Worm (Caenorhabditis elegans): Measurements from ENCODE around the gene meg-3.

meg-3 gene

DNA sequence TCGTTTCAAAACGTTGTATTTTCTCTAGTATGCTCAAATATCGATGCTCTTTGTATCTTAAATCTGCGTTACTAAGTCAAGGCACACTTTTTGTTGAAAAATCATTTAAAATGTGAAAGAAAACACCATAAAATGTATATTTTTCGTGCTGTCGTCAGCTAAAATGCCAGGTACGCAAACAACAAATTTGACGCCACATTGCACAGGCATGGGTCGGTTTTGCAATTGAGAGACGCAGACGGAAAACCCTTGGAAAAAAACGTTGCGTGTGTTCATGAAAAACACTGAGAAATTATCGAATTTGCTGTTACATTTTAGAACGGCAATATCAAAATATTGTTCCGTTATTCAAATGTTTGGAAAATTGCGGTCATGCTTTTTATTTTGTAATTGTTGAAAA is 24.6 kb downstream of the meg-3 start:
- TF ChIP-seq F13C5.2 (tag; optimal IDR thresholded peaks at IDR 0.05) (peak; percentile 29), hnd-1 (tag; optimal IDR thresholded peaks at IDR 0.05) (no peak)

DNA sequence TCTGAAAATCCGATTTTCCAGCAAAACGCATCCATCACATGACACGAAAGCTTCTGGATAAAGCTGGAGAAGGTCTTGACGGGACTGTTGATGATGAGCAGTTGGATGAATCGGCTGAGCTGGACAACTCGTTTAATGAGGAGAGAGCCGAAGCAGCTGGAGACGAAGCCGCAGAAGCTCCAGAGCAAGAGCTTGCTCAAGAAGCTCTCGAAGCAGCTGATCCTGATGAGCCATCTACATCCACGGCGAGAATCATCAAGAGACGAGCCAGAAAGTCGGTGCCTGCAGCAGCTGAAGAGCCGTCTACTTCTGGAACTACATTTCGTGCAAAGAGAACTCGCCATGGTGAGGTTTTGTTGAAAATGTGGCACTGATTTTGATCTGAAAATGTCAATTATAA is 25.0 kb downstream of the meg-3 start:
- no peak for TF ChIP-seq tbx-11 (GFP tag; IDR thresholded peaks at IDR 0.05)
- TF ChIP-seq ceh-36 (tag; optimal IDR thresholded peaks at IDR 0.05) = no peak
- no peak for TF ChIP-seq hmbx-1 (tag; optimal IDR thresholded peaks at IDR 0.05)
- no peak for TF ChIP-seq tra-4 (tag; optimal IDR thresholded peaks at IDR 0.05)

DNA sequence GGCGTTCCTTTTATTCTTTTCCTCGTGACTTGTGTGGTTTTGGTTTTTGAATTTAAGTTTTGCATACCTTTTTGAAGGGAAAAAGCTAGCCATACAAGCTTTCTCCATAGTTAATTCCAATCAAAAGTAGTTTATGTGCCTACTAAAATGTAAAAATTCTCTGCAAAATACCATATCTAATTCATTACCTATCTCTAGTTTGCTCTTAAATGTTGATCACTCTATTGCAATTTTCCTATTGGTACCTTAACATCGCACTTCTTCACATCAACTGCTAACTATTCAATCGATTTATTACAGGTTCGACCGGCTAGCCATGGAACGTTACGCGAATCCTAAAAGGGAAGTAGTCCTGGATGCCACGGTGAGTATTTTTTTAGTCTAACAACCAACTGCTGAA is 27.1 kb downstream of the meg-3 start, which contains the start of gene F52D2.7:
F52D2.7 (plus strand) TSS at position 301 of the 400 bp plus-strand sequence.
- TF ChIP-seq tbx-37 (GFP tag; conservative IDR thresholded peaks at IDR 0.05) (no peak), tbx-11 (GFP tag; IDR thresholded peaks at IDR 0.05) (no peak), scrt-1 (GFP tag; IDR thresholded peaks at IDR 0.05) (no peak), F13C5.2 (tag; optimal IDR thresholded peaks at IDR 0.05) (no peak), pes-1 (GFP tag; IDR thresholded peaks at IDR 0.05) (no peak), tra-4 (tag; optimal IDR thresholded peaks at IDR 0.05) (no peak), ets-7 (tag; optimal IDR thresholded peaks at IDR 0.05) (no peak), aly-1 (tag; optimal IDR thresholded peaks at IDR 0.05) (no peak), ceh-13 (GFP tag; optimal IDR thresholded peaks at IDR 0.05) (no peak), ama-1 (optimal IDR thresholded peaks at IDR 0.05) (no peak), hnd-1 (tag; optimal IDR thresholded peaks at IDR 0.05) (no peak), hmbx-1 (tag; optimal IDR thresholded peaks at IDR 0.05) (no peak)

DNA sequence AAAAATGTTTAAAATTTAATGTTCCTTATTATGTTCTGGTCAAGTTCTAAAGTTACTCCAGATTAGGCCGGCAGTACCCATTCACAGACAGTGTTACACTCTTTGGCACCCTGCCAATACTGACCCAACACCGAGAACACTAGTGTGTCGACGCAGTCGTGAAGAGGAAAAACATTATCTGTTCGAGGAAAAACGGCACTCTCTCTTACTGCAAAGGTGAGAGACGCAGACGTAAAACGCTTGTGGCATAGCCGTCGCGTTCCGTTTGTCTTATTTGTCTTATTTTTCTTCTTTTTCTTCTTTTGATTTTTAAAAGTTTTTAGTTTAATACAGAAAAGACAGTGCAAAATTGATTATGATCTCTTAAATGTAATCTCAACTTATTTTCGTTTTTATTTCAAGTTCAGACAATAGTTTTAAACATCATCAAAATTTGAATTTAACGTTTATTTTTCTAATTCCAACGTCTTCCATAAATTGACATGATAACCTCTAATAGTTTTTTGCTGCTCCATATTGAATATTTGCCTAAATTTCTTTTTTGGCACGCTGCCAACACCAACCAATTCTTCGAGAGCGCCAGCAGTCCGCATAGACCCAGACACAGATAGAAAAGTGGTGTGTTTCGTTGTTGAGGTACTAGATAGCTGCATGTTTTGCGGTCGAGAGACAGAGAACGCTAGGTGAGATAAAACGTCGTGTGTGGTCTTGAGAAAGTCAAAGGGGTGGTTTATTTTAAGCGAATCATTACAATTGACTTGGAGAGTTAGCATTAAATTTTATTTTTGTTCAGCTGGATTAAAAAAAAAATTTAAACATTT is 28.3 kb downstream of the meg-3 start:
- no peak for TF ChIP-seq tbx-37 (GFP tag; conservative IDR thresholded peaks at IDR 0.05)
- TF ChIP-seq pes-1 (GFP tag; IDR thresholded peaks at IDR 0.05) = no peak
- TF ChIP-seq ama-1 (optimal IDR thresholded peaks at IDR 0.05) = no peak
- TF ChIP-seq tra-4 (tag; optimal IDR thresholded peaks at IDR 0.05) = no peak
- no peak for TF ChIP-seq hnd-1 (tag; optimal IDR thresholded peaks at IDR 0.05)
- no peak for TF ChIP-seq ceh-36 (tag; optimal IDR thresholded peaks at IDR 0.05)
- TF ChIP-seq sea-1 (GFP tag; conservative IDR thresholded peaks at IDR 0.05) = no peak
- TF ChIP-seq B0310.2 (tag; optimal IDR thresholded peaks at IDR 0.05) = no peak
- TF ChIP-seq flt-1 (GFP tag; IDR thresholded peaks at IDR 0.05) = no peak
- TF ChIP-seq ceh-13 (GFP tag; optimal IDR thresholded peaks at IDR 0.05) = no peak
- TF ChIP-seq tbx-11 (GFP tag; IDR thresholded peaks at IDR 0.05) = no peak
- TF ChIP-seq hmbx-1 (tag; optimal IDR thresholded peaks at IDR 0.05) = no peak
- no peak for TF ChIP-seq scrt-1 (GFP tag; IDR thresholded peaks at IDR 0.05)
- TF ChIP-seq ets-7 (tag; optimal IDR thresholded peaks at IDR 0.05) = no peak
- no peak for TF ChIP-seq F13C5.2 (tag; optimal IDR thresholded peaks at IDR 0.05)
- no peak for TF ChIP-seq hmg-4 (GFP tag; optimal IDR thresholded peaks at IDR 0.05)
- no peak for TF ChIP-seq aly-1 (tag; optimal IDR thresholded peaks at IDR 0.05)

DNA sequence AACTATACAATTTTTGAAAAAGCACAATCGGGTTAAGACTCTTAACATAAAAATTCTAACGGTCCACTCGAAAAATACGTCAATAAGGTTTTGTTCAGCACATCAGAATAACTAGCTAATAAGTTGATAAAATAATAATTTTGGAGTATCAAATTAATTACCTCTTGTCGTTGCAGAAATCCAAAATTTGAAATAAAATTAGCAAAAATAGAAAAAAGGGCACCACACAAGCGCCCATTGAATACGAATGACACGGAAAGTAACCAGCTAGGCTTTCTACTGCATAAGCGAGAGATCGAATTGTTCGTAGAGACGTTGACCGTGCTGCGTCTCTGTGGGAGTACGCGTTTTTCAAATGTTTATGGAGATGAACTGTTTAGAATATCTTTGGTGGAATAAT is 30.3 kb downstream of the meg-3 start:
- TF ChIP-seq tra-4 (tag; optimal IDR thresholded peaks at IDR 0.05) (no peak), ceh-13 (GFP tag; optimal IDR thresholded peaks at IDR 0.05) (no peak), ama-1 (optimal IDR thresholded peaks at IDR 0.05) (no peak), ceh-36 (tag; optimal IDR thresholded peaks at IDR 0.05) (no peak), hmbx-1 (tag; optimal IDR thresholded peaks at IDR 0.05) (no peak), hnd-1 (tag; optimal IDR thresholded peaks at IDR 0.05) (no peak), F13C5.2 (tag; optimal IDR thresholded peaks at IDR 0.05) (no peak), tbx-37 (GFP tag; conservative IDR thresholded peaks at IDR 0.05) (no peak), ets-7 (tag; optimal IDR thresholded peaks at IDR 0.05) (no peak), pes-1 (GFP tag; IDR thresholded peaks at IDR 0.05) (no peak), flt-1 (GFP tag; IDR thresholded peaks at IDR 0.05) (no peak), B0310.2 (tag; optimal IDR thresholded peaks at IDR 0.05) (no peak), hmg-4 (GFP tag; optimal IDR thresholded peaks at IDR 0.05) (no peak), tbx-11 (GFP tag; IDR thresholded peaks at IDR 0.05) (no peak), aly-1 (tag; optimal IDR thresholded peaks at IDR 0.05) (no peak), sea-1 (GFP tag; conservative IDR thresholded peaks at IDR 0.05) (no peak), scrt-1 (GFP tag; IDR thresholded peaks at IDR 0.05) (no peak)

DNA sequence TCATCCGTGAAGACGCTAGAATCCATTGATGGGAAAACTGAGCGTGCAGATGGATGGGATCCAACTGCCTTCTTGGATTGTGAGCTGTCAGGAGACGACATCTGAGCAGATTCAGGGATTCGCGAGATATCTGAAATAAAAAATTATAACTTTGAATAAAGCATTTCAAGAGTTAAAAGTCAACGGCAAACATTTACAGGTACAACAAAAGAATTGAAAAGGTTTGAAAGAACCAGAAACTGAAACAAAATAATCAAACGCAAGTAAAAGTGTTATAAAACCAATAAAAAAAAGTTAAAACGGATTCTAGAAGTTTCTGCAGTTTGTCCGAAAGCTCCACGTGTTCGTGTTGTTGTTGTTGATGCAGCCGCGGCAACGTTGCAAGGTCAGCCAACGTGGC is 49.5 kb downstream of the meg-3 start, which contains the start of gene Y59E1A.4:
Y59E1A.4 (minus strand) TSS at position 101 of the 400 bp plus-strand sequence.
- TF ChIP-seq ama-1 (optimal IDR thresholded peaks at IDR 0.05) = no peak
- TF ChIP-seq aly-1 (tag; optimal IDR thresholded peaks at IDR 0.05) = no peak
- no peak for TF ChIP-seq B0310.2 (tag; optimal IDR thresholded peaks at IDR 0.05)
- TF ChIP-seq ceh-36 (tag; optimal IDR thresholded peaks at IDR 0.05) = no peak
- TF ChIP-seq hmg-4 (GFP tag; optimal IDR thresholded peaks at IDR 0.05) = no peak
- no peak for TF ChIP-seq tra-4 (tag; optimal IDR thresholded peaks at IDR 0.05)

DNA sequence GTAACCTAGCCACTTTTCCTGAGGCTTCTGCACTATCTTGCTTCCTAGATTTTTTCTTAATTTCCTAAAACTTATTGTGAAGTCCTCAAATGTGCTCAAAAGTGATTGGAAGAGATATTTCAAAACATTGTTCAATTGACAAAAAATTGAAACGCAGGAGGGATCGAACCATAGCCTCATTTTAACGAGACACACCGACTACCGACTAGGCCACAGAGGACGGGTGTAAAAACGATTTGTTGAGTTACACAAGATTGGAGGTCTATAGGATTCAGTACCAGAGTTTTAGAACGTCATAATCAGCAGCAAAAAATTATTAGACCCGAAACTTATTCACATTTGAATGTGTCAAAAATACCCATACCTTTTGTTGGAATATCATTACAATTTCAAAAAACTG is 50.2 kb downstream of the meg-3 start:
- TF ChIP-seq tbx-37 (GFP tag; conservative IDR thresholded peaks at IDR 0.05) (no peak), pes-1 (GFP tag; IDR thresholded peaks at IDR 0.05) (peak; percentile 34; the same call in 1 of the 2 replicates), flt-1 (GFP tag; IDR thresholded peaks at IDR 0.05) (0 out of 2 replicates have a peak, but pooled peaks have one; percentile 8), B0310.2 (tag; optimal IDR thresholded peaks at IDR 0.05) (no peak), hmbx-1 (tag; optimal IDR thresholded peaks at IDR 0.05) (no peak), ama-1 (optimal IDR thresholded peaks at IDR 0.05) (no peak), aly-1 (tag; optimal IDR thresholded peaks at IDR 0.05) (no peak), tbx-11 (GFP tag; IDR thresholded peaks at IDR 0.05) (no peak)

Measured in whole organism, early embryonic.